Fruit fly (Drosophila melanogaster): ENCODE measurements around the gene CG10337.

The CG10337 gene

DNA sequence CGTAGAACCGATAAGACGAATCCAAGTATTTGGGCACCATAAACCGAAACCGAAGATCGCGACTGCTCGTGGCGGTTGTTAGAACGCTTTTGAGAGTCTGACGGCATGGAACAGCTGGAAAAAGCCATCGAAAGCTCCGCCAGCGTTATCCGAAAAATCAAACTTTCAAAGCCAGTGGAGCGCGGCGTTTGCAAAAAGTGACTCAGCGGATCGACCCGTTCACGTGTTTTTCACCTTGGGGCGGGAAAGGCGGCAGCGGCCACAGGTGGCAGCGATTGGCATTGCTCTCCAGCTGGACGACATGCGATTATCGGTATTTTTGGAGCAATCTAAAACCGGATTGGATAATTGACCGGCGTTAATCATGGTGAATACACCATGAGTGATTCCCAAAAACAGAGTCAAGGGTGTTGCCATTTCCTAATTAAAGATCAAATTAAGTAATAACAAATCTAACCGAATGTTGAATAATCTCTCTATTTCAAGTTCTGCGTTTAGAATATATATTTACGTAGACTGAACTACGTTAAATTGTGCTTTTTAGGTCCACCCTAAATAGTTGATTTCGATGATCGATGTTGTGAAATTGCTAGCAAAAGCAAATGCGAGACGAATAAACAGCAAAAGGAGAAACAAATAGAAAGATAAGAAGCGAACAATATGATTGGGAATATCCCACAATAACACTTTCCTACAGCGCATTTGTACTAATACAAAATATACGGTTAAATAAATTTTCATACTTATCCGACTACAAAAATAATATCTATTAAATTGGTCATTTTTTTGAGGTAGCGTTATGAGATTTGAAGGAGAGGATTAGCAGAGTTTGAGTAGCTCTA lies at the start of gene CG10337:
Gene CG10337, minus strand, starts transcription at position 91 of the 842 bp plus-strand sequence.
- TF ChIP-seq woc (GFP tag; optimal IDR thresholded peaks at IDR 0.05) (peak; percentile 14), OdsH (GFP tag; optimal IDR thresholded peaks at IDR 0.05) (peak; percentile 10), Jra (GFP tag; optimal IDR thresholded peaks at IDR 0.05) (peak; percentile 60), N (GFP tag; optimal IDR thresholded peaks at IDR 0.05) (no peak), Sp1 (GFP tag; optimal IDR thresholded peaks at IDR 0.05) (peak; percentile 51), rgr (GFP tag; optimal IDR thresholded peaks at IDR 0.05) (peak; percentile 38), sage (GFP tag; optimal IDR thresholded peaks at IDR 0.05) (no peak), CG9705 (GFP tag; optimal IDR thresholded peaks at IDR 0.05) (peak; percentile 4), dsf (GFP tag; optimal IDR thresholded peaks at IDR 0.05; ENCODE audit: borderline replicate concordance) (no peak), dmrt93B (GFP tag; optimal IDR thresholded peaks at IDR 0.05) (no peak), Abd-B (GFP tag; optimal IDR thresholded peaks at IDR 0.05) (no peak), sv (GFP tag; optimal IDR thresholded peaks at IDR 0.05) (peak; percentile 43), Rel (GFP tag; optimal IDR thresholded peaks at IDR 0.05) (no peak), Rel (tag; optimal IDR thresholded peaks at IDR 0.05) (peak; percentile 70), ey (GFP tag; optimal IDR thresholded peaks at IDR 0.05) (peak; percentile 35), psq (GFP tag; optimal IDR thresholded peaks at IDR 0.05) (peak; percentile 86), Hr83 (GFP tag; optimal IDR thresholded peaks at IDR 0.05; ENCODE audit: poor library complexity, severe bottlenecking) (no peak), Dfd (GFP tag; optimal IDR thresholded peaks at IDR 0.05) (no peak), CrebA (GFP tag; optimal IDR thresholded peaks at IDR 0.05; ENCODE audit: borderline replicate concordance) (no peak), br (GFP tag; optimal IDR thresholded peaks at IDR 0.05) (peak; percentile 47), Vsx2 (GFP tag; optimal IDR thresholded peaks at IDR 0.05; ENCODE audit: partially characterized antibody) (no peak), Hnf4 (GFP tag; optimal IDR thresholded peaks at IDR 0.05) (no peak), Hr78 (GFP tag; optimal IDR thresholded peaks at IDR 0.05) (no peak), dl (GFP tag; optimal IDR thresholded peaks at IDR 0.05; ENCODE audit: insufficient read depth in 1 of 2, partially characterized antibody in 2 of 2) (peak in 1 of 2 experiments; percentile 7), lola (GFP tag; optimal IDR thresholded peaks at IDR 0.05) (no peak), Dif (GFP tag; optimal IDR thresholded peaks at IDR 0.05; ENCODE audit: partially characterized antibody) (no peak), brk (GFP tag; optimal IDR thresholded peaks at IDR 0.05) (no peak), CG32264 (GFP tag; optimal IDR thresholded peaks at IDR 0.05) (peak; percentile 6), fru (GFP tag; optimal IDR thresholded peaks at IDR 0.05) (peak; percentile 51), jim (GFP tag; optimal IDR thresholded peaks at IDR 0.05) (no peak), Mio (GFP tag; optimal IDR thresholded peaks at IDR 0.05) (no peak), tai (GFP tag; optimal IDR thresholded peaks at IDR 0.05) (peak; percentile 34), GATAd (GFP tag; optimal IDR thresholded peaks at IDR 0.05) (no peak), pan (optimal IDR thresholded peaks at IDR 0.05) (no peak), Myc (optimal IDR thresholded peaks at IDR 0.05) (no peak), foxo (GFP tag; optimal IDR thresholded peaks at IDR 0.05) (peak in 1 of 2 experiments; percentile 59), HLH106 (tag; optimal IDR thresholded peaks at IDR 0.05) (peak; percentile 23), usp (GFP tag; optimal IDR thresholded peaks at IDR 0.05) (no peak), h (GFP tag; optimal IDR thresholded peaks at IDR 0.05) (peak; percentile 45)

DNA sequence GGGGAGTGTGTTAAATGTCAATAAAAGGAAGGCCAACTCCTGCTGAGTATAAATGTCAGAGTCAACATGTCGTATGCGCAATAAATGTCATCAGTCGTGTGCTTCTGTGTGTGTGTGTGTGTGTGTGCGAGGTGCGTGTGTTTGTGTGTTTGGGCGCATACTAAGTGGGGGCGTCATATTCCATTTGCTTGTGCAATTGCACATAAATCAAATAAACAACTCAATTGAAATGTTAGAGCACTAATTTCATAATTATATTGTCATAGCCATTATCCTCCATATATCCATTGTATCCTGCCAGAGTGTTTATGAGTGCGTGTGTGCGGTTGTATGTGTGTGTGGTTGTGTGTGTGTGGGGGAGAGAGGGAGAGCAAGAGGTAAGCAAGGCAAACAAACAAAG lies 47.3 kb upstream of the CG10337 start:
- no peak for TF ChIP-seq Vsx2 (GFP tag; optimal IDR thresholded peaks at IDR 0.05; ENCODE audit: partially characterized antibody)
- no peak for TF ChIP-seq sage (GFP tag; optimal IDR thresholded peaks at IDR 0.05)
- no peak for TF ChIP-seq HLH106 (tag; optimal IDR thresholded peaks at IDR 0.05)
- TF ChIP-seq Rel (GFP tag; optimal IDR thresholded peaks at IDR 0.05) = no peak
- TF ChIP-seq Rel (tag; optimal IDR thresholded peaks at IDR 0.05) = no peak
- TF ChIP-seq foxo (GFP tag; optimal IDR thresholded peaks at IDR 0.05) = no peak
- no peak for TF ChIP-seq brk (GFP tag; optimal IDR thresholded peaks at IDR 0.05)
- TF ChIP-seq Dfd (GFP tag; optimal IDR thresholded peaks at IDR 0.05) = peak; percentile 90
